Fruit fly (Drosophila melanogaster) whole organism, embryonic: Measurements from ENCODE around the gene CG33767.

Experiments
- BEAF-32 ChIP-seq: fragments of 200-800 bp; sonication (Bioruptor generic); optimal IDR thresholded peaks from 3 replicates; lab custom pipeline; 2017; ENCODE audit warnings: missing biosample characterization, missing genetic modification characterization, mild to moderate bottlenecking, moderate library complexity, missing genetic modification reagents
- CG18619 ChIP-seq: fragments of 200-800 bp; sonication (Bioruptor generic); optimal IDR thresholded peaks from 3 replicates; lab custom pipeline; 2017; ENCODE audit warnings: missing biosample characterization, mild to moderate bottlenecking, missing genetic modification characterization
- CG7357 ChIP-seq: fragments of 200-800 bp; sonication (Bioruptor generic); IDR thresholded peaks from 3 replicates; pipeline ENCODE4 v1.3.6; 2022; ENCODE audit warnings: missing biosample characterization, missing genetic modification characterization
- Mes4 ChIP-seq: fragments of 200-800 bp; sonication (Bioruptor generic); optimal IDR thresholded peaks from 2 replicates; lab custom pipeline; 2016; ENCODE audit warnings: missing biosample characterization, missing genetic modification characterization
- crp ChIP-seq, 2 experiments: fragments of 200-800 bp; sonication (Bioruptor generic); optimal IDR thresholded peaks; 2 replicates in 1 of 2; 3 replicates in 1 of 2; lab custom pipeline; 2017; ENCODE audit warnings: missing biosample characterization in 2 of 2, missing genetic modification characterization in 2 of 2, mild to moderate bottlenecking in 1 of 2, moderate library complexity in 1 of 2

DNA sequence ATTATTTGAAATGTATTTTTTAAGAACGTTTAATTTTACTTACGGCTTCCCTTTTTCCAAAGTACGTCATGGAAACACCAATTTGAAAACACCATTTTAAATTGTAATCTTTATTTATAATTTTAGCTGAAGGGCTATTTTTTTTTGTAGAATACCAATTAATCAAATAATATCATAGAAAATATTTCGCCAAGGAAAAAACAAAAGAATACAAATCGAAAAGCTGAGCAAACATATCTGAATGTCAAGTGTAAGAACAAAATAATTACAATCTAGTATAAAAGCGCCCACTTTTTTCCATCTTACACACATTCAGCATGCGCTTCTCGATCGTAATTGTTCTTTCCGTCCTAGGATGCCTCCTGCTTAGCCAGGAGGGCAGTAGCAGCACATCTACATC, 49.5 kb downstream of the CG33767 start, which contains the start of gene CG14452:
- no peak for TF ChIP-seq Mes4
- TF ChIP-seq BEAF-32 (GFP tag; lab: Kevin White, UChicago), result no peak
- no peak for TF ChIP-seq crp (GFP tag; optimal IDR thresholded peaks at IDR 0.05; lab: Kevin White, UChicago)
- TF ChIP-seq CG7357 (GFP tag; lab: Robert Waterston, UW), result no peak
- no peak for TF ChIP-seq CG18619
